In genomic region chrX:5984581-5985039, ce11 we compare ENCODE assay signal across 3 worm cellular contexts.
TF ChIP-seq lines count a peak whose summit lies in the region.

Gene klp-13 (plus strand): TSS chrX:5984989.

TF ChIP-seq in whole organism, L1 larva, 84 proteins besides CTCF, POLR2A, EP300 and RAD21 (continued from another document and continues in another):
- peak in 1 of 2 experiments; percentile 86 for TF ChIP-seq mdl-1 (tag; optimal IDR thresholded peaks at IDR 0.05; lab: Kevin White, UChicago)
- no peak for TF ChIP-seq grh-1 (GFP tag; IDR thresholded peaks at IDR 0.05; lab: Robert Waterston, UW)
- TF ChIP-seq pax-3 (tag; optimal IDR thresholded peaks at IDR 0.05; lab: Kevin White, UChicago), result peak; percentile 85
- peak; percentile 80 for TF ChIP-seq nhr-19 (GFP tag; conservative IDR thresholded peaks at IDR 0.05; lab: Robert Waterston, UW)
- TF ChIP-seq ceh-90 (tag; optimal IDR thresholded peaks at IDR 0.05; lab: Kevin White, UChicago), result no peak
- no peak for TF ChIP-seq unc-98 (GFP tag; IDR thresholded peaks at IDR 0.05; lab: Robert Waterston, UW)
- TF ChIP-seq egl-13 (tag; optimal IDR thresholded peaks at IDR 0.05; lab: Kevin White, UChicago), result peak; percentile 82
- peak; percentile 38 for TF ChIP-seq aly-2 (tag; optimal IDR thresholded peaks at IDR 0.05; lab: Kevin White, UChicago)
- peak; percentile 74 for TF ChIP-seq irx-1 (tag; optimal IDR thresholded peaks at IDR 0.05; lab: Kevin White, UChicago)
- TF ChIP-seq lin-13 (GFP tag; optimal IDR thresholded peaks at IDR 0.05; lab: Kevin White, UChicago), result peak; percentile 85
- TF ChIP-seq Y116A8C.19 (tag; optimal IDR thresholded peaks at IDR 0.05; lab: Kevin White, UChicago; ENCODE audit: borderline replicate concordance), result no peak
- peak; percentile 80 for TF ChIP-seq lin-15B (tag; optimal IDR thresholded peaks at IDR 0.05; lab: Kevin White, UChicago)
- peak; percentile 76 for TF ChIP-seq unc-86 (tag; optimal IDR thresholded peaks at IDR 0.05; lab: Kevin White, UChicago)
- no peak for TF ChIP-seq fkh-4 (tag; optimal IDR thresholded peaks at IDR 0.05; lab: Kevin White, UChicago; ENCODE audit: borderline replicate concordance)
- peak; percentile 88 for TF ChIP-seq swsn-7 (tag; optimal IDR thresholded peaks at IDR 0.05; lab: Kevin White, UChicago)
- peak; percentile 54 for TF ChIP-seq mef-2 (tag; optimal IDR thresholded peaks at IDR 0.05; lab: Kevin White, UChicago)
- TF ChIP-seq ceh-88 (GFP tag; IDR thresholded peaks at IDR 0.05; lab: Robert Waterston, UW), result no peak
- TF ChIP-seq xbp-1 (tag; optimal IDR thresholded peaks at IDR 0.05; lab: Kevin White, UChicago), result peak; percentile 92
- peak; percentile 89 for TF ChIP-seq tbx-2 (tag; optimal IDR thresholded peaks at IDR 0.05; lab: Kevin White, UChicago)
- TF ChIP-seq skn-1 (tag; optimal IDR thresholded peaks at IDR 0.05; lab: Kevin White, UChicago), result peak; percentile 87
- TF ChIP-seq lin-35 (GFP tag; optimal IDR thresholded peaks at IDR 0.05; lab: Kevin White, UChicago), result peak; percentile 92 to 97
- peak; percentile 69 for TF ChIP-seq ceh-8 (GFP tag; optimal IDR thresholded peaks at IDR 0.05; lab: Kevin White, UChicago)
- peak; percentile 41 for TF ChIP-seq sup-37 (GFP tag; optimal IDR thresholded peaks at IDR 0.05; lab: Kevin White, UChicago)
- no peak for TF ChIP-seq tlp-1 (tag; optimal IDR thresholded peaks at IDR 0.05; lab: Kevin White, UChicago)
- no peak for TF ChIP-seq pag-3 (tag; optimal IDR thresholded peaks at IDR 0.05; lab: Kevin White, UChicago; ENCODE audit: borderline replicate concordance, insufficient read depth)
- peak in 3 of 6 experiments; percentile 14 to 89 (median 20) for TF ChIP-seq elt-3 (tag; optimal IDR thresholded peaks at IDR 0.05; lab: Kevin White, UChicago)
- peak; percentile 85 for TF ChIP-seq mep-1 (tag; optimal IDR thresholded peaks at IDR 0.05; lab: Kevin White, UChicago)
- TF ChIP-seq snu-23 (GFP tag; optimal IDR thresholded peaks at IDR 0.05; lab: Kevin White, UChicago), result peak; percentile 93
- TF ChIP-seq efl-1 (optimal IDR thresholded peaks at IDR 0.05; lab: Kevin White, UChicago), result peak; percentile 67 to 92
- peak; percentile 94 to 99 for TF ChIP-seq efl-1 (GFP tag; optimal IDR thresholded peaks at IDR 0.05 in 1 of 2; lab: Kevin White, UChicago)
- no peak for TF ChIP-seq alr-1 (tag; optimal IDR thresholded peaks at IDR 0.05; lab: Kevin White, UChicago; ENCODE audit: borderline replicate concordance)
- TF ChIP-seq ces-1 (GFP tag; optimal IDR thresholded peaks at IDR 0.05; lab: Kevin White, UChicago), result no peak
- peak; percentile 72 to 90 (median 78) for TF ChIP-seq ceh-82 (tag; optimal IDR thresholded peaks at IDR 0.05; lab: Kevin White, UChicago)
- TF ChIP-seq nhr-237 (tag; optimal IDR thresholded peaks at IDR 0.05; lab: Kevin White, UChicago), result peak; percentile 35
- TF ChIP-seq egl-27 (tag; optimal IDR thresholded peaks at IDR 0.05; lab: Kevin White, UChicago), result peak in 1 of 2 experiments; percentile 54
- TF ChIP-seq nhr-47 (tag; optimal IDR thresholded peaks at IDR 0.05; lab: Kevin White, UChicago), result peak; percentile 91
- TF ChIP-seq C34B4.2 (tag; optimal IDR thresholded peaks at IDR 0.05; lab: Kevin White, UChicago), result no peak
- TF ChIP-seq nhr-85 (tag; lab: Kevin White, UChicago), result peak; percentile 88
- TF ChIP-seq lir-3 (tag; optimal IDR thresholded peaks at IDR 0.05; lab: Kevin White, UChicago; ENCODE audit: poor library complexity), result peak; percentile 64
- peak; percentile 19 for TF ChIP-seq aha-1 (tag; optimal IDR thresholded peaks at IDR 0.05; lab: Kevin White, UChicago)
- TF ChIP-seq C04F5.9 (tag; optimal IDR thresholded peaks at IDR 0.05; lab: Kevin White, UChicago), result no peak
- peak; percentile 91 for TF ChIP-seq C16A3.4 (tag; optimal IDR thresholded peaks at IDR 0.05; lab: Kevin White, UChicago)
- no peak for TF ChIP-seq pqm-1 (tag; optimal IDR thresholded peaks at IDR 0.05; lab: Kevin White, UChicago)

TF ChIP-seq in whole organism, L3 larva, 47 proteins besides CTCF, POLR2A, EP300 and RAD21 (continued from another document):
- TF ChIP-seq eor-1 (tag; optimal IDR thresholded peaks at IDR 0.05; lab: Kevin White, UChicago) (no peak), egl-27 (tag; optimal IDR thresholded peaks at IDR 0.05; lab: Kevin White, UChicago) (peak; percentile 18), jun-1 (tag; optimal IDR thresholded peaks at IDR 0.05; lab: Kevin White, UChicago) (peak; percentile 79), zag-1 (tag; optimal IDR thresholded peaks at IDR 0.05; lab: Kevin White, UChicago) (peak; percentile 49), mml-1 (tag; optimal IDR thresholded peaks at IDR 0.05; lab: Kevin White, UChicago) (no peak), R02D3.7 (tag; optimal IDR thresholded peaks at IDR 0.05; lab: Kevin White, UChicago) (peak; percentile 70), nhr-77 (tag; optimal IDR thresholded peaks at IDR 0.05; lab: Kevin White, UChicago) (no peak), pha-4 (tag; optimal IDR thresholded peaks at IDR 0.05; lab: Kevin White, UChicago) (peak; percentile 93), nfya-1 (tag; optimal IDR thresholded peaks at IDR 0.05; lab: Kevin White, UChicago; ENCODE audit: insufficient read depth) (peak; percentile 95), nhr-23 (tag; optimal IDR thresholded peaks at IDR 0.05; lab: Kevin White, UChicago) (peak; percentile 74), pqm-1 (tag; optimal IDR thresholded peaks at IDR 0.05; lab: Kevin White, UChicago) (peak; percentile 11), skn-1 (tag; optimal IDR thresholded peaks at IDR 0.05; lab: Kevin White, UChicago) (peak; percentile 88), nhr-43 (tag; optimal IDR thresholded peaks at IDR 0.05; lab: Kevin White, UChicago; ENCODE audit: poor library complexity, severe bottlenecking) (no peak)

TF ChIP-seq in whole organism, young adult, 124 proteins besides CTCF, POLR2A, EP300 and RAD21 (continued from another document):
- TF ChIP-seq tbx-9 (tag; optimal IDR thresholded peaks at IDR 0.05; lab: Kevin White, UChicago; ENCODE audit: borderline replicate concordance) (no peak), F23B12.7 (tag; optimal IDR thresholded peaks at IDR 0.05; lab: Kevin White, UChicago; ENCODE audit: insufficient read depth) (peak; percentile 50), sea-2 (GFP tag; IDR thresholded peaks at IDR 0.05; lab: Robert Waterston, UW) (no peak), rec-8 (tag; optimal IDR thresholded peaks at IDR 0.05; lab: Kevin White, UChicago) (no peak), die-1 (tag; optimal IDR thresholded peaks at IDR 0.05; lab: Kevin White, UChicago) (peak; percentile 11), snpc-3.4 (tag; optimal IDR thresholded peaks at IDR 0.05; lab: Kevin White, UChicago) (no peak), xnd-1 (tag; optimal IDR thresholded peaks at IDR 0.05; lab: Kevin White, UChicago) (no peak), B0035.1 (tag; optimal IDR thresholded peaks at IDR 0.05; lab: Kevin White, UChicago) (no peak), attf-3 (GFP tag; conservative IDR thresholded peaks at IDR 0.05; lab: Robert Waterston, UW) (no peak), F37B4.10 (GFP tag; IDR thresholded peaks at IDR 0.05; lab: Robert Waterston, UW) (0 out of 2 replicates have a peak, but pooled peaks have one; percentile 86), madf-3 (GFP tag; IDR thresholded peaks at IDR 0.05; lab: Robert Waterston, UW) (peak; percentile 89), cebp-2 (GFP tag; IDR thresholded peaks at IDR 0.05; lab: Robert Waterston, UW) (no peak), madf-6 (GFP tag; IDR thresholded peaks at IDR 0.05; lab: Robert Waterston, UW) (peak; percentile 61; the same call in 1 of the 2 replicates), zfh-2 (GFP tag; conservative IDR thresholded peaks at IDR 0.05; lab: Robert Waterston, UW) (peak; percentile 97), egrh-3 (GFP tag; IDR thresholded peaks at IDR 0.05; lab: Robert Waterston, UW) (no peak; the same call in 1 of the 2 replicates), fkh-3 (tag; optimal IDR thresholded peaks at IDR 0.05; lab: Kevin White, UChicago) (no peak), F52B5.7 (tag; optimal IDR thresholded peaks at IDR 0.05; lab: Kevin White, UChicago) (no peak), C06A6.2 (GFP tag; conservative IDR thresholded peaks at IDR 0.05; lab: Robert Waterston, UW) (no peak), ztf-28 (GFP tag; IDR thresholded peaks at IDR 0.05; lab: Robert Waterston, UW) (no peak), madf-10 (tag; optimal IDR thresholded peaks at IDR 0.05; lab: Kevin White, UChicago) (peak; percentile 98), bed-2 (GFP tag; IDR thresholded peaks at IDR 0.05; lab: Robert Waterston, UW) (no peak), nfyb-1 (GFP tag; IDR thresholded peaks at IDR 0.05; lab: Robert Waterston, UW) (peak; percentile 77), snpc-4 (GFP tag; optimal IDR thresholded peaks at IDR 0.05; lab: Kevin White, UChicago) (no peak), snpc-4 (tag; optimal IDR thresholded peaks at IDR 0.05; lab: Kevin White, UChicago) (peak in 1 of 4 experiments; percentile 57), lsl-1 (GFP tag; optimal IDR thresholded peaks at IDR 0.05; lab: Kevin White, UChicago) (no peak), ztf-26 (tag; optimal IDR thresholded peaks at IDR 0.05; lab: Kevin White, UChicago) (peak; percentile 10), ceh-40 (GFP tag; IDR thresholded peaks at IDR 0.05; lab: Robert Waterston, UW) (no peak), hmg-1.2 (GFP tag; IDR thresholded peaks at IDR 0.05; lab: Robert Waterston, UW) (peak; percentile 87), rcor-1 (GFP tag; IDR thresholded peaks at IDR 0.05; lab: Robert Waterston, UW) (no peak), chd-7 (tag; optimal IDR thresholded peaks at IDR 0.05; lab: Kevin White, UChicago) (peak; percentile 64), sdz-38 (tag; optimal IDR thresholded peaks at IDR 0.05; lab: Kevin White, UChicago) (no peak), Y53G8AR.9 (GFP tag; conservative IDR thresholded peaks at IDR 0.05; lab: Robert Waterston, UW) (peak; percentile 33; the same call in 1 of the 2 replicates), unc-62 (GFP tag; optimal IDR thresholded peaks at IDR 0.05; lab: Kevin White, UChicago) (no peak), mcd-1 (GFP tag; IDR thresholded peaks at IDR 0.05; lab: Robert Waterston, UW) (peak; percentile 60)
